Worm (Caenorhabditis elegans) whole organism, midembryonic: ENCODE measurements around the gene sri-45.
"Not testable (repeated sequence)": the region's sequence is repeated elsewhere in the genome, so short reads cannot be mapped to it uniquely, and the experiment has no call there.

Experiments
- T22C8.4 ChIP-seq: fragments of 200-800 bp; sonication (Bioruptor generic); IDR thresholded peaks from 2 replicates; pipeline ENCODE4 v1.3.6; 2022; ENCODE audit warnings: missing genetic modification characterization, missing compliant biosample characterization
- cog-1 ChIP-seq: sonication (generic microtip); optimal IDR thresholded peaks from 2 replicates; lab custom pipeline; 2016; ENCODE audit warnings: missing genetic modification characterization, missing compliant biosample characterization
- flt-1 ChIP-seq: fragments of 200-800 bp; sonication (Bioruptor generic); IDR thresholded peaks from 2 replicates; pipeline ENCODE4 v1.3.6; 2022; ENCODE audit warnings: missing genetic modification characterization, missing compliant biosample characterization
- klf-2 ChIP-seq: fragments of 200-800 bp; sonication (Bioruptor generic); conservative IDR thresholded peaks from 2 replicates; pipeline ENCODE4 v1.3.6; 2022; ENCODE audit warnings: missing genetic modification reagents, missing genetic modification characterization, missing compliant biosample characterization
- med-1 ChIP-seq: sonication (generic microtip); optimal IDR thresholded peaks from 2 replicates; lab custom pipeline; 2017; ENCODE audit warnings: missing genetic modification characterization, mild to moderate bottlenecking, missing compliant biosample characterization, antibody characterized with exemption, missing genetic modification reagents; ENCODE audit not compliant: insufficient read depth
- ref-1 ChIP-seq: fragments of 200-800 bp; sonication (Bioruptor generic); conservative IDR thresholded peaks from 2 replicates; pipeline ENCODE4 v1.3.6; 2022; ENCODE audit warnings: missing genetic modification reagents, missing genetic modification characterization, missing compliant biosample characterization
- tab-1 ChIP-seq: fragments of 200-800 bp; sonication (Bioruptor generic); IDR thresholded peaks from 2 replicates; pipeline ENCODE4 v1.3.6; 2022; ENCODE audit warnings: missing genetic modification characterization, missing compliant biosample characterization
- ztf-23 ChIP-seq: fragments of 200-800 bp; sonication (Bioruptor generic); IDR thresholded peaks from 2 replicates; pipeline ENCODE4 v1.3.6; 2022; ENCODE audit warnings: missing genetic modification reagents, missing genetic modification characterization, missing compliant biosample characterization
- ztf-29 ChIP-seq: fragments of 200-800 bp; sonication (Bioruptor generic); IDR thresholded peaks from 2 replicates; pipeline ENCODE4 v1.3.6; 2022; ENCODE audit warnings: missing genetic modification reagents, missing genetic modification characterization, missing compliant biosample characterization

The sri-45 gene

ce11 chrII:624443-624842, 37.2 kb downstream of the sri-45 start, which contains the start of gene T04B8.5:
T04B8.5 (minus strand) TSS chrII:624543.
- TF ChIP-seq ztf-29 (GFP tag; lab: Robert Waterston, UW), result no peak
- TF ChIP-seq T22C8.4 (GFP tag; lab: Robert Waterston, UW), result no peak
- TF ChIP-seq flt-1 (GFP tag; lab: Robert Waterston, UW), result no peak
- no peak for TF ChIP-seq med-1 (GFP tag; lab: Kevin White, UChicago)
- TF ChIP-seq cog-1, result no peak
- no peak for TF ChIP-seq ref-1
- no peak for TF ChIP-seq klf-2 (GFP tag; lab: Robert Waterston, UW)
- no peak for TF ChIP-seq tab-1 (GFP tag; lab: Robert Waterston, UW)
- TF ChIP-seq ztf-23 (GFP tag; lab: Robert Waterston, UW), result no peak

ce11 chrII:622478-622877, 39.1 kb downstream of the sri-45 start:
- TF ChIP-seq flt-1 (GFP tag; lab: Robert Waterston, UW) (0 out of 2 replicates have a peak, but pooled peaks have one; percentile 12), ztf-29 (GFP tag; lab: Robert Waterston, UW) (peak; percentile 37; the same call in 1 of the 2 replicates), T22C8.4 (GFP tag; lab: Robert Waterston, UW) (no peak), med-1 (GFP tag; lab: Kevin White, UChicago) (no peak)

- TF ChIP-seq ref-1, result no peak
- TF ChIP-seq T22C8.4 (GFP tag; lab: Robert Waterston, UW), result no peak
Measured at ce11 chrII:621141-621540, 40.5 kb downstream of the sri-45 start.

ce11 chrII:614701-615100, 46.9 kb downstream of the sri-45 start:
- TF ChIP-seq flt-1 (GFP tag; lab: Robert Waterston, UW) (no peak), klf-2 (GFP tag; lab: Robert Waterston, UW) (no peak), T22C8.4 (GFP tag; lab: Robert Waterston, UW) (peak; percentile 77)

- TF ChIP-seq ztf-29, ztf-23, flt-1 (GFP tag; lab: Robert Waterston, UW): not testable (repeated sequence)
Measured at ce11 chrII:612361-612760, 49.2 kb downstream of the sri-45 start, which contains the start of gene clec-118. clec-118 (minus strand) TSS chrII:612461.
